Fruit fly (Drosophila melanogaster): ENCODE results near the gene Ilp6.

The Ilp6 gene

dm6 chrX:2325658-2326245, 8.7 kb downstream of the Ilp6 start, which contains the start of gene CG14050:
TSS of gene CG14050 (minus strand) at chrX:2326217.
- peak; percentile 8 for TF ChIP-seq topi (GFP tag; optimal IDR thresholded peaks at IDR 0.05)
- TF ChIP-seq cyc (GFP tag; optimal IDR thresholded peaks at IDR 0.05) = no peak
- TF ChIP-seq Eip78C (GFP tag) = peak; percentile 18
- TF ChIP-seq ss (GFP tag; optimal IDR thresholded peaks at IDR 0.05) = peak in 1 of 2 experiments; percentile 47

dm6 chrX:2323661-2324293, 10.7 kb downstream of the Ilp6 start:
- TF ChIP-seq CG3032 (tag; optimal IDR thresholded peaks at IDR 0.05) (no peak), CG9139 (GFP tag; optimal IDR thresholded peaks at IDR 0.05) (peak; percentile 24), dsx (GFP tag; optimal IDR thresholded peaks at IDR 0.05; ENCODE audit: poor library complexity, severe bottlenecking) (peak; percentile 17), Eip78C (GFP tag) (peak; percentile 34), ss (GFP tag; optimal IDR thresholded peaks at IDR 0.05) (peak; percentile 41 to 57)

- TF ChIP-seq lz (GFP tag; optimal IDR thresholded peaks at IDR 0.05) = peak; percentile 98
- TF ChIP-seq CG9139 (GFP tag; optimal IDR thresholded peaks at IDR 0.05) = peak; percentile 76
- peak; percentile 96 for TF ChIP-seq Smox (GFP tag; optimal IDR thresholded peaks at IDR 0.05)
- TF ChIP-seq svp (GFP tag) = peak; percentile 99
- TF ChIP-seq Sox14 (GFP tag; optimal IDR thresholded peaks at IDR 0.05) = peak; percentile 94
- peak; percentile 91 for TF ChIP-seq acj6 (GFP tag; optimal IDR thresholded peaks at IDR 0.05)
- TF ChIP-seq CG8319 (GFP tag; optimal IDR thresholded peaks at IDR 0.05) = peak; percentile 79
- peak; percentile 85 for TF ChIP-seq Blimp-1 (GFP tag; optimal IDR thresholded peaks at IDR 0.05)
- peak; percentile 87 for TF ChIP-seq Ets96B (tag; optimal IDR thresholded peaks at IDR 0.05)
- peak; percentile 96 for TF ChIP-seq Sox102F (GFP tag; optimal IDR thresholded peaks at IDR 0.05)
- peak; percentile 82 for TF ChIP-seq CG6808 (GFP tag; optimal IDR thresholded peaks at IDR 0.05)
- TF ChIP-seq CG10669 (GFP tag; optimal IDR thresholded peaks at IDR 0.05) = peak; percentile 87
- peak; percentile 90 to 93 for TF ChIP-seq ss (GFP tag; optimal IDR thresholded peaks at IDR 0.05)
- peak; percentile 77 for TF ChIP-seq net (GFP tag; optimal IDR thresholded peaks at IDR 0.05)
- TF ChIP-seq CG6276 (GFP tag; optimal IDR thresholded peaks at IDR 0.05) = peak; percentile 14
- no peak for TF ChIP-seq CG11294 (GFP tag; IDR thresholded peaks at IDR 0.05)
- peak; percentile 84 for TF ChIP-seq Sox15 (GFP tag; optimal IDR thresholded peaks at IDR 0.05)
- TF ChIP-seq Eip93F (GFP tag; optimal IDR thresholded peaks at IDR 0.05) = peak; percentile 88
- TF ChIP-seq pdm3 (GFP tag; optimal IDR thresholded peaks at IDR 0.05) = peak; percentile 89
- peak; percentile 96 for TF ChIP-seq Met (GFP tag; optimal IDR thresholded peaks at IDR 0.05)
- peak; percentile 94 for TF ChIP-seq vri (GFP tag; optimal IDR thresholded peaks at IDR 0.05)
- peak; percentile 97 for TF ChIP-seq esn (GFP tag; optimal IDR thresholded peaks at IDR 0.05)
- peak; percentile 91 for TF ChIP-seq fd59A (GFP tag; optimal IDR thresholded peaks at IDR 0.05)
- TF ChIP-seq CG6163 (GFP tag; IDR thresholded peaks at IDR 0.05) = peak; percentile 95
- peak; percentile 94 for TF ChIP-seq CG6792 (GFP tag; optimal IDR thresholded peaks at IDR 0.05)
- TF ChIP-seq CG34406 (GFP tag; optimal IDR thresholded peaks at IDR 0.05) = peak; percentile 85
- TF ChIP-seq CG15336 (GFP tag; IDR thresholded peaks at IDR 0.05) = peak; percentile 68
- peak; percentile 83 for TF ChIP-seq achi (GFP tag; optimal IDR thresholded peaks at IDR 0.05)
- peak; percentile 98 for TF ChIP-seq Hr39 (GFP tag; optimal IDR thresholded peaks at IDR 0.05)
- TF ChIP-seq Hr38 (GFP tag; optimal IDR thresholded peaks at IDR 0.05) = no peak
- peak; percentile 91 for TF ChIP-seq CG3919 (GFP tag; optimal IDR thresholded peaks at IDR 0.05)
- peak; percentile 59 for TF ChIP-seq fkh (GFP tag; optimal IDR thresholded peaks at IDR 0.05)
- peak; percentile 96 for TF ChIP-seq topi (GFP tag; optimal IDR thresholded peaks at IDR 0.05)
- peak; percentile 85 for TF ChIP-seq spab (GFP tag; optimal IDR thresholded peaks at IDR 0.05)
- peak; percentile 85 for TF ChIP-seq CG7368 (GFP tag; optimal IDR thresholded peaks at IDR 0.05)
- TF ChIP-seq CG16779 (tag; optimal IDR thresholded peaks at IDR 0.05) = no peak
- peak; percentile 13 for TF ChIP-seq Hr4 (GFP tag; optimal IDR thresholded peaks at IDR 0.05)
- TF ChIP-seq OdsH (GFP tag; optimal IDR thresholded peaks at IDR 0.05) = peak; percentile 88
- TF ChIP-seq cyc (GFP tag; optimal IDR thresholded peaks at IDR 0.05) = peak; percentile 98
- TF ChIP-seq CG3032 (tag; optimal IDR thresholded peaks at IDR 0.05) = peak; percentile 82
- peak; percentile 71 for TF ChIP-seq Gug (GFP tag; IDR thresholded peaks at IDR 0.05)
These were observed 12.4 kb downstream of the Ilp6 start for dm6 chrX:2321900-2322555.
